Fruit fly (Drosophila melanogaster): Measurements from ENCODE around the gene CG9536.
A peak's percentile ranks its signal among the peaks of the same experiment; 100 is the strongest.

Gene CG9536

DNA sequence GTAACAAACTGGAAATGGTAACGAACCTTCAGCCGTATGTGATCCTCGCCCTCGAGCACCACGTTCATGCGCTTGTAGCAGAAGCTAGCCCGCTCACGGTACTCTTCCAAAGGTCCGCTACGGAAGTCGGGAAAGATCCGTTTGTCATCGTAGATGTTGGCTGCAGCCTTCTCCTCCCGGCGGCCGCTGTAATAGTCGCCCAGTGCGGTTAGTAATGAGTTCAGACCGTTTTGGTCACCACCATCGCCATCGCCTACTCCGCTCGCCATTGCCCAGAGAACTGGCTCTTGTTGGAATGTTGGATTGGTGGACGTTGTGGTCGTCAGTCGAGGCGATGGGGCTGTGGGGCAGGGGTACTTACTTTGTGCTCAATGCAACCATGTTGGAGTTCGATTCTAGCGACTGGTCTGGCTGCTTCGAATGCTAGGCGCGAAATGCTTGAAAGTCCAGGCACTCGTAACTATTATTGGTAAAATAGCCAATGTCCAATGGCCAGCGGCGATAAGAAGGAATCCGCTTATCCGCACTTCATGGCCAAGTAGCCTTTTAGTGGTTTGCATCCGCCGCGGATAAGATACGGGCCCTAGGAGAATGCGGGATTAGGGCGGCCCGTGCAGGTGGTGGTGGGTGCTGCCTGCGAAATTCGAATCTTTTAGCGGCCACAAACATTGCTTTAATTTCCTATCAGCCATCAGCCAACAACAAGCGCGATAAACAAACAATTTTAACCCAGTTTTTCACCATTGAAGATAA is 29.0 kb downstream of the CG9536 start (continued):
- no peak for TF ChIP-seq Ptx1 (GFP tag; IDR thresholded peaks at IDR 0.05)
- no peak for TF ChIP-seq Fer2 (tag; optimal IDR thresholded peaks at IDR 0.05)
- no peak for TF ChIP-seq CG7357 (GFP tag; IDR thresholded peaks at IDR 0.05)
- TF ChIP-seq CG17568 (GFP tag; optimal IDR thresholded peaks at IDR 0.05): no peak
- no peak for TF ChIP-seq CG2875 (GFP tag; optimal IDR thresholded peaks at IDR 0.05)
- no peak for TF ChIP-seq tap (tag; optimal IDR thresholded peaks at IDR 0.05)
- peak; percentile 5 for TF ChIP-seq pzg (GFP tag; optimal IDR thresholded peaks at IDR 0.05)
- no peak for TF ChIP-seq HmgD (GFP tag; optimal IDR thresholded peaks at IDR 0.05)
- TF ChIP-seq CG17328 (GFP tag; IDR thresholded peaks at IDR 0.05): no peak
- TF ChIP-seq aop (GFP tag; IDR thresholded peaks at IDR 0.05): no peak
- TF ChIP-seq pho (GFP tag; optimal IDR thresholded peaks at IDR 0.05): no peak
- TF ChIP-seq lilli (GFP tag; optimal IDR thresholded peaks at IDR 0.05): no peak
- no peak for TF ChIP-seq CG9876 (GFP tag; optimal IDR thresholded peaks at IDR 0.05)
- no peak for TF ChIP-seq CG1233 (GFP tag; optimal IDR thresholded peaks at IDR 0.05)
- no peak for TF ChIP-seq Abd-B (GFP tag; optimal IDR thresholded peaks at IDR 0.05)
- TF ChIP-seq HLH4C (GFP tag; IDR thresholded peaks at IDR 0.05; ENCODE audit: partially characterized antibody): 0 out of 3 replicates have a peak, but pooled peaks have one; percentile 26
- TF ChIP-seq CG15514 (GFP tag; optimal IDR thresholded peaks at IDR 0.05): peak; percentile 34
- TF ChIP-seq bbx (GFP tag; IDR thresholded peaks at IDR 0.05; ENCODE audit: partially characterized antibody): no peak; the same call in 1 of the 2 replicates
- no peak for TF ChIP-seq CG1603 (tag; optimal IDR thresholded peaks at IDR 0.05)
- TF ChIP-seq CG4424 (GFP tag; optimal IDR thresholded peaks at IDR 0.05): no peak
- no peak for TF ChIP-seq Hsf (GFP tag; optimal IDR thresholded peaks at IDR 0.05)
- no peak for TF ChIP-seq lbe (GFP tag; optimal IDR thresholded peaks at IDR 0.05)
- peak; percentile 45 for TF ChIP-seq CG10543 (GFP tag; optimal IDR thresholded peaks at IDR 0.05)
- TF ChIP-seq CG18476 (GFP tag; optimal IDR thresholded peaks at IDR 0.05): no peak
- TF ChIP-seq CG14965 (GFP tag; optimal IDR thresholded peaks at IDR 0.05; ENCODE audit: borderline replicate concordance): no peak
- no peak for TF ChIP-seq CG11085 (GFP tag; IDR thresholded peaks at IDR 0.05)
- no peak for TF ChIP-seq CG12391 (tag; optimal IDR thresholded peaks at IDR 0.05)
- no peak for TF ChIP-seq cad (GFP tag; optimal IDR thresholded peaks at IDR 0.05)
- peak; percentile 55 for TF ChIP-seq mirr (GFP tag; optimal IDR thresholded peaks at IDR 0.05)
- TF ChIP-seq grn (GFP tag; optimal IDR thresholded peaks at IDR 0.05): peak; percentile 75
- no peak for TF ChIP-seq dan (GFP tag; IDR thresholded peaks at IDR 0.05)
- TF ChIP-seq Bgb (GFP tag; IDR thresholded peaks at IDR 0.05; ENCODE audit: partially characterized antibody): peak; percentile 10; the same call in 1 of the 2 replicates
- TF ChIP-seq nom (GFP tag; optimal IDR thresholded peaks at IDR 0.05): peak; percentile 78
- TF ChIP-seq exex (tag; optimal IDR thresholded peaks at IDR 0.05): peak; percentile 85
- TF ChIP-seq CG7928 (GFP tag; optimal IDR thresholded peaks at IDR 0.05): no peak
- no peak for TF ChIP-seq CG8924 (tag; optimal IDR thresholded peaks at IDR 0.05)
- TF ChIP-seq Dref (GFP tag; IDR thresholded peaks at IDR 0.05): peak; percentile 41; the same call in 1 of the 2 replicates
- TF ChIP-seq hb (GFP tag; IDR thresholded peaks at IDR 0.05; ENCODE audit: partially characterized antibody): no peak
- TF ChIP-seq CG34376 (GFP tag; optimal IDR thresholded peaks at IDR 0.05): peak; percentile 75
- peak; percentile 29; the same call in 1 of the 2 replicates for TF ChIP-seq Awh (GFP tag; IDR thresholded peaks at IDR 0.05)
- no peak; the same call in 1 of the 2 replicates for TF ChIP-seq E2f2 (GFP tag; IDR thresholded peaks at IDR 0.05)
- peak; percentile 32; the same call in 1 of the 2 replicates for TF ChIP-seq rib (GFP tag; IDR thresholded peaks at IDR 0.05)
- TF ChIP-seq sob (GFP tag; IDR thresholded peaks at IDR 0.05): no peak
- no peak for TF ChIP-seq wor (GFP tag; IDR thresholded peaks at IDR 0.05)
- no peak for TF ChIP-seq CG1832 (GFP tag; optimal IDR thresholded peaks at IDR 0.05)
- TF ChIP-seq dpn (GFP tag; optimal IDR thresholded peaks at IDR 0.05): no peak
- TF ChIP-seq Dek (tag; optimal IDR thresholded peaks at IDR 0.05): no peak
- no peak for TF ChIP-seq dysf (GFP tag; IDR thresholded peaks at IDR 0.05)
- peak; percentile 50 for TF ChIP-seq Neu2 (GFP tag; optimal IDR thresholded peaks at IDR 0.05; ENCODE audit: borderline replicate concordance)
